Fruit fly (Drosophila melanogaster) whole organism, adult: ENCODE measurements around the gene fit.
A peak's percentile ranks its signal among the peaks of the same experiment; 100 is the strongest.

Experiments used
- CG11617 ChIP-seq: fragments of 200-800 bp; sonication (Bioruptor generic); optimal IDR thresholded peaks from 2 replicates; lab custom pipeline; 2017; ENCODE audit warnings: mild to moderate bottlenecking, missing biosample characterization, missing genetic modification reagents, missing genetic modification characterization
- CG33017 ChIP-seq: fragments of 200-800 bp; sonication (Bioruptor generic); optimal IDR thresholded peaks from 2 replicates; lab custom pipeline; 2018; ENCODE audit warnings: missing biosample characterization, mild to moderate bottlenecking, missing genetic modification characterization, moderate library complexity
- CG7101 ChIP-seq: fragments of 200-800 bp; sonication (Bioruptor generic); optimal IDR thresholded peaks from 2 replicates; lab custom pipeline; 2018; ENCODE audit warnings: missing biosample characterization, mild to moderate bottlenecking, missing genetic modification characterization, moderate library complexity
- Crg-1 ChIP-seq: fragments of 200-800 bp; sonication (Bioruptor generic); optimal IDR thresholded peaks from 2 replicates; lab custom pipeline; 2016; ENCODE audit warnings: missing biosample characterization, missing genetic modification characterization
- Hr96 ChIP-seq: fragments of 200-800 bp; sonication (Bioruptor generic); optimal IDR thresholded peaks from 2 replicates; lab custom pipeline; 2016; ENCODE audit warnings: missing biosample characterization, missing genetic modification characterization
- Mnt ChIP-seq: fragments of 200-800 bp; sonication (Bioruptor generic); optimal IDR thresholded peaks from 2 replicates; lab custom pipeline; 2016; ENCODE audit warnings: missing biosample characterization, mild to moderate bottlenecking, missing genetic modification characterization
- kay ChIP-seq: fragments of 200-800 bp; sonication (Bioruptor generic); peaks from one replicate; lab custom pipeline; 2016; ENCODE audit warnings: missing biosample characterization, missing genetic modification characterization, borderline replicate concordance
- ovo ChIP-seq: fragments of 200-800 bp; sonication (Bioruptor generic); optimal IDR thresholded peaks from 2 replicates; lab custom pipeline; 2016; ENCODE audit warnings: missing biosample characterization, missing genetic modification characterization
- pad ChIP-seq: fragments of 200-800 bp; sonication (Bioruptor generic); optimal IDR thresholded peaks from 3 replicates; lab custom pipeline; 2017; ENCODE audit warnings: missing biosample characterization, missing genetic modification characterization, mild to moderate bottlenecking, moderate library complexity, missing genetic modification reagents
- tj ChIP-seq: fragments of 200-800 bp; sonication (Bioruptor generic); optimal IDR thresholded peaks from 3 replicates; lab custom pipeline; 2017; ENCODE audit warnings: missing biosample characterization, mild to moderate bottlenecking, missing genetic modification characterization, moderate library complexity
- toe ChIP-seq: fragments of 200-800 bp; sonication (Bioruptor generic); optimal IDR thresholded peaks from 2 replicates; lab custom pipeline; 2016; ENCODE audit warnings: missing biosample characterization, missing genetic modification characterization

DNA sequence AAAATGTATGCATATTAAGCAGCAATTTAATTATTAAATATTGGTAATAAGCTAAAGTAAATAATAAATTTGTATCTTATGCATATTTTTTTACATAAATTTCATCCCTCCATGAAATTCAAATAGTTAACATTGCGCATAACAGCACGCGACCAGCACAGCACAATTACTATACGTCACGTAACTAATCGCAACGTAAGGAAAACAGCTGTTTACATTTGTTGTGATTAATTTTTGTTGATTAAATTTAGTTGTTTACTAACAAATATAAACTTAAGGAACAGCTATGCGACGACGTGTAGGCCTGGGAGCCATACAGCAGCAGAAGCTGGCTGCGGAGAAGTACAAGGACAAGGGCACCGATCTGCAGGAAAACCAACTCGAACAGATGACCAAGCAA, 19.3 kb downstream of the fit start, which contains the start of gene lsn:
- no peak for TF ChIP-seq Mnt (GFP tag; lab: Kevin White, UChicago)
- TF ChIP-seq CG7101 (tag; lab: Kevin White, UChicago), result no peak
- no peak for TF ChIP-seq CG11617 (GFP tag; lab: Kevin White, UChicago)
- no peak for TF ChIP-seq Hr96 (GFP tag; lab: Kevin White, UChicago)
- TF ChIP-seq ovo (GFP tag; lab: Kevin White, UChicago), result peak; percentile 42
- no peak for TF ChIP-seq tj (GFP tag; lab: Kevin White, UChicago)
- no peak for TF ChIP-seq CG33017 (tag; lab: Kevin White, UChicago)
- TF ChIP-seq toe (GFP tag; lab: Kevin White, UChicago), result no peak
- peak; percentile 12 for TF ChIP-seq kay (GFP tag; lab: Kevin White, UChicago)
- no peak for TF ChIP-seq pad (GFP tag; lab: Kevin White, UChicago)
- TF ChIP-seq Crg-1 (GFP tag; lab: Kevin White, UChicago), result no peak
